Fruit fly (Drosophila melanogaster) S2 (cell line): Measurements from ENCODE around the gene klar.

Experiments used
- CG8478 ChIP-seq: fragments of >200 bp; optimal IDR thresholded peaks from 2 replicates; lab custom pipeline; 2018
- CTCF ChIP-seq, 2 experiments: fragments of >200 bp; optimal IDR thresholded peaks; 2 replicates each; lab custom pipeline; 2018

dm6 chr3L:488159-488558 is 52.3 kb downstream of the klar start:
- no peak for TF ChIP-seq CG8478 (lab: Kevin White, UChicago)
- no peak for TF ChIP-seq CTCF (optimal IDR thresholded peaks at IDR 0.05; lab: Kevin White, UChicago)
